Fruit fly (Drosophila melanogaster) whole organism, prepupa: ENCODE data around the gene CG14000.

Experiments
- Blimp-1 ChIP-seq: fragments of 200-800 bp; sonication (Bioruptor generic); optimal IDR thresholded peaks from 3 replicates; lab custom pipeline; 2017; ENCODE audit warnings: missing biosample characterization, missing genetic modification characterization, mild to moderate bottlenecking, moderate library complexity, missing genetic modification reagents
- CG10631 ChIP-seq: fragments of 200-800 bp; sonication (Bioruptor generic); optimal IDR thresholded peaks from 2 replicates; lab custom pipeline; 2016; ENCODE audit warnings: missing biosample characterization, missing genetic modification characterization
- CG11294 ChIP-seq: fragments of 200-800 bp; sonication (Bioruptor generic); IDR thresholded peaks from 2 replicates; pipeline ENCODE4 v1.3.6; 2022; ENCODE audit warnings: missing biosample characterization, missing genetic modification characterization
- CG11762 ChIP-seq: fragments of 200-800 bp; sonication (Bioruptor generic); optimal IDR thresholded peaks from 3 replicates; lab custom pipeline; 2016; ENCODE audit warnings: missing biosample characterization, missing genetic modification characterization; ENCODE audit not compliant: insufficient read depth
- CG15336 ChIP-seq: fragments of 200-800 bp; sonication (Bioruptor generic); IDR thresholded peaks from 2 replicates; pipeline ENCODE4 v1.3.6; 2022; ENCODE audit warnings: missing biosample characterization, missing genetic modification characterization
- CG1621 ChIP-seq: fragments of 200-800 bp; sonication (Bioruptor generic); optimal IDR thresholded peaks from 3 replicates; lab custom pipeline; 2018; ENCODE audit warnings: missing biosample characterization, mild to moderate bottlenecking, missing genetic modification characterization
- CG16779 ChIP-seq: fragments of 200-800 bp; sonication (Bioruptor generic); optimal IDR thresholded peaks from 3 replicates; lab custom pipeline; 2017; ENCODE audit warnings: missing biosample characterization, mild to moderate bottlenecking, missing genetic modification characterization
- CG3032 ChIP-seq: fragments of 200-800 bp; optimal IDR thresholded peaks from 2 replicates; lab custom pipeline; 2019; ENCODE audit warnings: missing biosample characterization, mild to moderate bottlenecking, missing genetic modification characterization, moderate library complexity
- CG31627 ChIP-seq: fragments of 200-800 bp; sonication (Bioruptor generic); optimal IDR thresholded peaks from 3 replicates; lab custom pipeline; 2016; ENCODE audit warnings: missing biosample characterization, missing genetic modification characterization
- CG32006 ChIP-seq: fragments of 200-800 bp; sonication (Bioruptor generic); optimal IDR thresholded peaks from 3 replicates; lab custom pipeline; 2017; ENCODE audit warnings: missing biosample characterization, mild to moderate bottlenecking, missing genetic modification characterization
- CG34406 ChIP-seq: fragments of 200-800 bp; sonication (Bioruptor generic); optimal IDR thresholded peaks from 3 replicates; lab custom pipeline; 2016; ENCODE audit warnings: missing biosample characterization, missing genetic modification characterization
- CG3919 ChIP-seq: fragments of 200-800 bp; sonication (Bioruptor generic); optimal IDR thresholded peaks from 3 replicates; lab custom pipeline; 2016; ENCODE audit warnings: missing biosample characterization, missing genetic modification characterization
- CG6163 ChIP-seq: fragments of 200-800 bp; sonication (Bioruptor generic); IDR thresholded peaks from 3 replicates; pipeline ENCODE4 v1.3.6; 2022; ENCODE audit warnings: missing biosample characterization, missing genetic modification characterization
- CG6276 ChIP-seq: fragments of 200-800 bp; sonication (Bioruptor generic); optimal IDR thresholded peaks from 2 replicates; lab custom pipeline; 2017; ENCODE audit warnings: missing biosample characterization, mild to moderate bottlenecking, missing genetic modification characterization
- CG6808 ChIP-seq: fragments of 200-800 bp; sonication (Bioruptor generic); optimal IDR thresholded peaks from 3 replicates; lab custom pipeline; 2017; ENCODE audit warnings: missing biosample characterization, missing genetic modification characterization, mild to moderate bottlenecking, moderate library complexity, missing genetic modification reagents
- CG8119 ChIP-seq: fragments of 200-800 bp; sonication (Bioruptor generic); IDR thresholded peaks from 3 replicates; pipeline ENCODE4 v1.3.6; 2022; ENCODE audit warnings: missing biosample characterization, missing genetic modification characterization
- CG8632 ChIP-seq: fragments of 200-800 bp; sonication (Bioruptor generic); optimal IDR thresholded peaks from 3 replicates; lab custom pipeline; 2016; ENCODE audit warnings: missing biosample characterization, missing genetic modification characterization
- CG9139 ChIP-seq: fragments of 200-800 bp; sonication (Bioruptor generic); optimal IDR thresholded peaks from 3 replicates; lab custom pipeline; 2017; ENCODE audit warnings: missing biosample characterization, mild to moderate bottlenecking, missing genetic modification characterization
- Eip75B ChIP-seq: fragments of 200-800 bp; sonication (Bioruptor generic); optimal IDR thresholded peaks from 3 replicates; lab custom pipeline; 2016; ENCODE audit warnings: missing biosample characterization, missing genetic modification characterization
- Eip78C ChIP-seq: fragments of 200-800 bp; sonication (Bioruptor generic); peaks from one replicate; lab custom pipeline; 2016; ENCODE audit warnings: missing biosample characterization, missing genetic modification characterization
- Ets21C ChIP-seq: fragments of 200-800 bp; sonication (Bioruptor generic); optimal IDR thresholded peaks from 3 replicates; lab custom pipeline; 2016; ENCODE audit warnings: missing biosample characterization, missing genetic modification characterization
- Hr4 ChIP-seq: fragments of 200-800 bp; sonication (Bioruptor generic); optimal IDR thresholded peaks from 3 replicates; lab custom pipeline; 2016; ENCODE audit warnings: missing biosample characterization, missing genetic modification characterization
- Lpt ChIP-seq: fragments of 200-800 bp; sonication (Bioruptor generic); optimal IDR thresholded peaks from 3 replicates; lab custom pipeline; 2016; ENCODE audit warnings: missing biosample characterization, missing genetic modification characterization
- OdsH ChIP-seq: fragments of 200-800 bp; sonication (Bioruptor generic); optimal IDR thresholded peaks from 3 replicates; lab custom pipeline; 2016; ENCODE audit warnings: missing biosample characterization, missing genetic modification characterization
- Smox ChIP-seq: fragments of 200-800 bp; sonication (Bioruptor generic); optimal IDR thresholded peaks from 3 replicates; lab custom pipeline; 2016; ENCODE audit warnings: missing biosample characterization, missing genetic modification characterization
- Sox14 ChIP-seq: fragments of 200-800 bp; sonication (Bioruptor generic); optimal IDR thresholded peaks from 3 replicates; lab custom pipeline; 2016; ENCODE audit warnings: missing biosample characterization, missing genetic modification characterization
- achi ChIP-seq: fragments of 200-800 bp; sonication (Bioruptor generic); optimal IDR thresholded peaks from 3 replicates; lab custom pipeline; 2016; ENCODE audit warnings: missing biosample characterization, missing genetic modification characterization
- eg ChIP-seq: fragments of 200-800 bp; sonication (Bioruptor generic); IDR thresholded peaks from 3 replicates; pipeline ENCODE4 v1.3.6; 2022; ENCODE audit warnings: missing biosample characterization, missing genetic modification characterization
- fd85E ChIP-seq: fragments of 200-800 bp; sonication (Bioruptor generic); optimal IDR thresholded peaks from 3 replicates; lab custom pipeline; 2016; ENCODE audit warnings: missing biosample characterization, missing genetic modification characterization
- lz ChIP-seq: fragments of 200-800 bp; sonication (Bioruptor generic); optimal IDR thresholded peaks from 3 replicates; lab custom pipeline; 2016; ENCODE audit warnings: missing biosample characterization, missing genetic modification characterization
- net ChIP-seq: fragments of 200-800 bp; sonication (Bioruptor generic); optimal IDR thresholded peaks from 3 replicates; lab custom pipeline; 2016; ENCODE audit warnings: missing biosample characterization, missing genetic modification characterization
- pdm3 ChIP-seq: fragments of 200-800 bp; sonication (Bioruptor generic); optimal IDR thresholded peaks from 3 replicates; lab custom pipeline; 2016; ENCODE audit warnings: missing biosample characterization, missing genetic modification characterization
- salr ChIP-seq, 2 experiments: fragments of 200-800 bp; sonication (Bioruptor generic); optimal IDR thresholded peaks; 3 replicates each; lab custom pipeline; 2016 to 2018; ENCODE audit warnings: missing biosample characterization in 2 of 2, missing genetic modification characterization in 2 of 2, mild to moderate bottlenecking in 1 of 2
- ss ChIP-seq, 2 experiments: fragments of 200-800 bp; sonication (Bioruptor generic); optimal IDR thresholded peaks; 2 replicates in 1 of 2; 3 replicates in 1 of 2; lab custom pipeline; 2017 to 2018; ENCODE audit warnings: mild to moderate bottlenecking in 2 of 2, missing biosample characterization in 2 of 2, missing genetic modification characterization in 2 of 2, moderate library complexity in 1 of 2
- svp ChIP-seq: fragments of 200-800 bp; sonication (Bioruptor generic); peaks from one replicate; lab custom pipeline; 2016; ENCODE audit warnings: missing biosample characterization, missing genetic modification characterization
- topi ChIP-seq: fragments of 200-800 bp; sonication (Bioruptor generic); optimal IDR thresholded peaks from 3 replicates; lab custom pipeline; 2016; ENCODE audit warnings: missing biosample characterization, missing genetic modification characterization
- vri ChIP-seq: fragments of 200-800 bp; sonication (Bioruptor generic); optimal IDR thresholded peaks from 3 replicates; lab custom pipeline; 2016; ENCODE audit warnings: missing biosample characterization, mild to moderate bottlenecking, missing genetic modification characterization

CG14000 gene

DNA sequence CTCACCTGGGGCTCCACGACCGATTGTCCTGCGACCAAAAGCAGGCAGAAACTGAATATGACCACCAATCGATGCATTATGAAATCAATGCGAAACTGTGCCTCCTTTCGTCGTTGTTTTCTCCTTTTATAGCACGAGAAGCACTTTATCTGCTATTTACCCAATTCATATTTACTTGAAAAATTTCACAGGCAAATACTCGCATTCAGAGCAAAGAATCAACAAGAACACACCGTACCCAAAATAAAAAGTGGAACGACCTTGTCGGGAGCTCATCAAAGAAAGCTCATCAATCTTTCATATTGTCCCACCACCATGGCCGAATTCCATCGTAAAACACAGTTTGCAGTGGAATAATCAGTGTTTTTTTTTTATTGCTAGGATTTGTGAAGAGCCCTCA, 5.5 kb downstream of the CG14000 start, which contains the start of gene CG9021 (continued):
- TF ChIP-seq CG11762 (GFP tag; lab: Kevin White, UChicago) (no peak), Ets21C (GFP tag; lab: Kevin White, UChicago) (peak; percentile 33), CG9139 (GFP tag; lab: Kevin White, UChicago) (no peak), CG8632 (GFP tag; lab: Kevin White, UChicago) (peak; percentile 14), CG3919 (GFP tag; lab: Kevin White, UChicago) (peak; percentile 6), Blimp-1 (GFP tag; lab: Kevin White, UChicago) (peak; percentile 23), vri (GFP tag; lab: Kevin White, UChicago) (peak; percentile 49), salr (GFP tag; optimal IDR thresholded peaks at IDR 0.05; lab: Kevin White, UChicago) (no peak), CG34406 (peak; percentile 18), OdsH (no peak), ss (GFP tag; optimal IDR thresholded peaks at IDR 0.05; lab: Kevin White, UChicago) (no peak), CG11294 (GFP tag; lab: Robert Waterston, UW) (no peak), lz (GFP tag; lab: Kevin White, UChicago) (peak; percentile 16), net (GFP tag; lab: Kevin White, UChicago) (no peak)

- TF ChIP-seq Hr4 (GFP tag; lab: Kevin White, UChicago): no peak
- TF ChIP-seq Ets21C (GFP tag; lab: Kevin White, UChicago): no peak
- no peak for TF ChIP-seq CG11294 (GFP tag; lab: Robert Waterston, UW)
- TF ChIP-seq topi (GFP tag; lab: Kevin White, UChicago): no peak
- no peak for TF ChIP-seq Smox
These were observed 7.2 kb downstream of the CG14000 start for dm6 chr2L:5902898-5903297.

DNA sequence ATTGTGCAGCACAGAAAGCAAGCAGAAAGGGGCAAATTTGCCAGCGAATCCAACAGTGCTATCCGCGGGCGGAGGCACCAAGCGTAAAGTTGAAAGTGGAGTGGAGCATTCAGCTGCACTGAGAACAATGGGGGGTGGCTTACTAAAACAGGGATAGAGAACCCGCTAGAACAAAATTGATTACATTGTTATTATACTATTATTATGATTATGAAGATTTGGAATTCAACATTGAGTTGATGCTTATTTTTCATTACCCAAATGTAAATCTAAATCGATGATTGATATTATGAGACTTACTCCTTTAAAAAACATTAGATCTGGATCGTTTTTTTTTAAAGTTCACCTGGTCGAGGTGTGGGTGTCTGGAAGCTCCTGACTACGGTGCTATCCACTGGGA, 8.5 kb downstream of the CG14000 start:
- TF ChIP-seq salr (GFP tag; optimal IDR thresholded peaks at IDR 0.05; lab: Kevin White, UChicago) (peak in 1 of 2 experiments; percentile 4), CG1621 (tag; lab: Kevin White, UChicago) (no peak), Lpt (GFP tag; lab: Kevin White, UChicago) (no peak), Eip78C (peak; percentile 53), CG32006 (GFP tag; lab: Kevin White, UChicago) (peak; percentile 54), CG8119 (peak; percentile 35; the same call in 1 of the 3 replicates), pdm3 (GFP tag; lab: Kevin White, UChicago) (peak; percentile 2), Smox (no peak), fd85E (GFP tag; lab: Kevin White, UChicago) (no peak), CG6276 (GFP tag; lab: Kevin White, UChicago) (peak; percentile 22), Sox14 (peak; percentile 4), CG3919 (GFP tag; lab: Kevin White, UChicago) (peak; percentile 19), achi (peak; percentile 23), CG15336 (GFP tag; lab: Robert Waterston, UW) (peak; percentile 37), CG16779 (tag; lab: Kevin White, UChicago) (no peak), Hr4 (GFP tag; lab: Kevin White, UChicago) (peak; percentile 12), svp (GFP tag; lab: Kevin White, UChicago) (no peak), eg (GFP tag; lab: Robert Waterston, UW) (peak; percentile 39; the same call in 1 of the 3 replicates), CG6163 (GFP tag; lab: Robert Waterston, UW) (no peak; the same call in 2 of the 3 replicates), CG10631 (no peak), ss (GFP tag; optimal IDR thresholded peaks at IDR 0.05; lab: Kevin White, UChicago) (no peak), CG3032 (tag; lab: Kevin White, UChicago) (no peak), Eip75B (GFP tag; lab: Kevin White, UChicago) (no peak), CG31627 (GFP tag; lab: Kevin White, UChicago) (no peak)

- no peak for TF ChIP-seq lz (GFP tag; lab: Kevin White, UChicago)
- no peak for TF ChIP-seq net (GFP tag; lab: Kevin White, UChicago)
- TF ChIP-seq CG6808 (GFP tag; lab: Kevin White, UChicago): no peak
- peak; percentile 11 for TF ChIP-seq Blimp-1 (GFP tag; lab: Kevin White, UChicago)
- peak; percentile 23 for TF ChIP-seq Eip78C
These were observed 10.8 kb downstream of the CG14000 start for dm6 chr2L:5899170-5899708.
